Worm (Caenorhabditis elegans): Measurements from ENCODE around the gene Y70C5B.2.

- peak; percentile 67 for TF ChIP-seq ztf-23 (GFP tag; IDR thresholded peaks at IDR 0.05)
- no peak for TF ChIP-seq klf-2 (GFP tag; conservative IDR thresholded peaks at IDR 0.05)
- TF ChIP-seq ztf-29 (GFP tag; IDR thresholded peaks at IDR 0.05) = no peak
- TF ChIP-seq flt-1 (GFP tag; IDR thresholded peaks at IDR 0.05) = peak; percentile 73; the same call in 1 of the 2 replicates
Measured at ce11 chrV:16699752-16700259, 39.1 kb upstream of the Y70C5B.2 start, which contains the start of gene Y70C5C.1.
